Fruit fly (Drosophila melanogaster) whole organism, embryonic: ENCODE results near the gene CG3690.
A peak's percentile ranks its signal among the peaks of the same experiment; 100 is the strongest.

Source experiments
- C15 ChIP-seq: fragments of 200-800 bp; sonication (Bioruptor generic); IDR thresholded peaks from 3 replicates; pipeline ENCODE4 v1.3.6; 2022; ENCODE audit warnings: missing biosample characterization, missing genetic modification characterization
- CG10209 ChIP-seq: fragments of 200-800 bp; sonication (Bioruptor generic); optimal IDR thresholded peaks from 3 replicates; lab custom pipeline; 2017; ENCODE audit warnings: missing biosample characterization, mild to moderate bottlenecking, missing genetic modification characterization, missing genetic modification reagents
- CG10366 ChIP-seq: fragments of 200-800 bp; sonication (Bioruptor generic); IDR thresholded peaks from 2 replicates; pipeline ENCODE4 v1.3.6; 2022; ENCODE audit warnings: missing biosample characterization, missing genetic modification characterization
- CG10462 ChIP-seq: fragments of 200-800 bp; sonication (Bioruptor generic); optimal IDR thresholded peaks from 2 replicates; lab custom pipeline; 2016; ENCODE audit warnings: missing biosample characterization, missing genetic modification characterization
- CG12219 ChIP-seq: fragments of 200-800 bp; sonication (Bioruptor generic); optimal IDR thresholded peaks from 3 replicates; lab custom pipeline; 2018; ENCODE audit warnings: missing biosample characterization, mild to moderate bottlenecking, missing genetic modification characterization
- CG12236 ChIP-seq: fragments of 200-800 bp; sonication (Bioruptor generic); optimal IDR thresholded peaks from 2 replicates; lab custom pipeline; 2016; ENCODE audit warnings: missing biosample characterization, missing genetic modification characterization
- CG13424 ChIP-seq: fragments of 200-800 bp; sonication (Bioruptor generic); optimal IDR thresholded peaks from 2 replicates; lab custom pipeline; 2019; ENCODE audit warnings: missing biosample characterization, mild to moderate bottlenecking, missing genetic modification characterization, moderate library complexity
- CG13624 ChIP-seq: fragments of 200-800 bp; sonication (Bioruptor generic); optimal IDR thresholded peaks from 2 replicates; lab custom pipeline; 2016; ENCODE audit warnings: missing biosample characterization, missing genetic modification characterization
- CG15479 ChIP-seq: fragments of 200-800 bp; sonication (Bioruptor generic); optimal IDR thresholded peaks from 3 replicates; lab custom pipeline; 2019; ENCODE audit warnings: missing biosample characterization, mild to moderate bottlenecking, missing genetic modification characterization, moderate library complexity
- CG15696 ChIP-seq: fragments of 200-800 bp; sonication (Bioruptor generic); optimal IDR thresholded peaks from 2 replicates; lab custom pipeline; 2019; ENCODE audit warnings: missing biosample characterization, mild to moderate bottlenecking, missing genetic modification characterization, moderate library complexity
- CG16815 ChIP-seq: fragments of 200-800 bp; sonication (Bioruptor generic); optimal IDR thresholded peaks from 3 replicates; lab custom pipeline; 2017; ENCODE audit warnings: missing biosample characterization, mild to moderate bottlenecking, missing genetic modification characterization
- CG17359 ChIP-seq: fragments of 200-800 bp; sonication (Bioruptor generic); optimal IDR thresholded peaks from 3 replicates; lab custom pipeline; 2018; ENCODE audit warnings: missing biosample characterization, mild to moderate bottlenecking, missing genetic modification characterization, moderate library complexity
- CG17612 ChIP-seq: fragments of 200-800 bp; sonication (Bioruptor generic); IDR thresholded peaks from 2 replicates; pipeline ENCODE4 v1.3.6; 2022; ENCODE audit warnings: missing biosample characterization, missing genetic modification characterization
- CG2712 ChIP-seq: fragments of 200-800 bp; optimal IDR thresholded peaks from 3 replicates; lab custom pipeline; 2019; ENCODE audit warnings: missing biosample characterization, mild to moderate bottlenecking, missing genetic modification characterization, moderate library complexity
- CG30431 ChIP-seq: fragments of 200-800 bp; sonication (Bioruptor generic); optimal IDR thresholded peaks from 2 replicates; lab custom pipeline; 2017; ENCODE audit warnings: missing biosample characterization, missing genetic modification characterization
- CG3065 ChIP-seq: fragments of 200-800 bp; sonication (Bioruptor generic); optimal IDR thresholded peaks from 2 replicates; lab custom pipeline; 2016; ENCODE audit warnings: missing biosample characterization, missing genetic modification characterization
- CG34224 ChIP-seq: fragments of 200-800 bp; sonication (Bioruptor generic); IDR thresholded peaks from 3 replicates; pipeline ENCODE4 v1.3.6; 2022; ENCODE audit warnings: missing biosample characterization, missing genetic modification characterization; ENCODE audit not compliant: partially characterized antibody
- CG3847 ChIP-seq: fragments of 200-800 bp; sonication (Bioruptor generic); IDR thresholded peaks from 2 replicates; pipeline ENCODE4 v1.3.6; 2022; ENCODE audit warnings: missing biosample characterization, missing genetic modification characterization
- CG4820 ChIP-seq: fragments of 200-800 bp; sonication (Bioruptor generic); optimal IDR thresholded peaks from 3 replicates; lab custom pipeline; 2016; ENCODE audit warnings: missing biosample characterization, missing genetic modification characterization
- CG5180 ChIP-seq: fragments of 200-800 bp; sonication (Bioruptor generic); optimal IDR thresholded peaks from 3 replicates; lab custom pipeline; 2017; ENCODE audit warnings: missing biosample characterization, missing genetic modification characterization, mild to moderate bottlenecking, moderate library complexity, missing genetic modification reagents
- CG9437 ChIP-seq: fragments of 200-800 bp; sonication (Bioruptor generic); optimal IDR thresholded peaks from 2 replicates; lab custom pipeline; 2018; ENCODE audit warnings: missing biosample characterization, mild to moderate bottlenecking, missing genetic modification characterization
- Dfd ChIP-seq, 2 experiments: fragments of >200 bp; optimal IDR thresholded peaks; 2 replicates each; lab custom pipeline; 2017; ENCODE audit warnings: missing biosample characterization in 2 of 2, missing genetic modification characterization in 2 of 2
- Dip2 ChIP-seq: fragments of 200-800 bp; sonication (Bioruptor generic); IDR thresholded peaks from 2 replicates; pipeline ENCODE4 v1.3.6; 2022; ENCODE audit warnings: missing biosample characterization, missing genetic modification characterization
- Hr51 ChIP-seq, 2 experiments: fragments of 200-800 bp; sonication (Bioruptor generic); optimal IDR thresholded peaks; 2 replicates in 1 of 2; 3 replicates in 1 of 2; lab custom pipeline; 2016 to 2018; ENCODE audit warnings: missing biosample characterization in 2 of 2, missing genetic modification characterization in 2 of 2, mild to moderate bottlenecking in 1 of 2, moderate library complexity in 1 of 2
- Jarid2 ChIP-seq: fragments of 200-800 bp; sonication (Bioruptor generic); optimal IDR thresholded peaks from 3 replicates; lab custom pipeline; 2017; ENCODE audit warnings: mild to moderate bottlenecking, missing biosample characterization, missing genetic modification reagents, missing genetic modification characterization
- Lhr ChIP-seq: fragments of 200-800 bp; sonication (Bioruptor generic); optimal IDR thresholded peaks from 3 replicates; lab custom pipeline; 2017; ENCODE audit warnings: mild to moderate bottlenecking, missing biosample characterization, missing genetic modification reagents, missing genetic modification characterization
- Myb ChIP-seq: fragments of 200-800 bp; sonication (Bioruptor generic); optimal IDR thresholded peaks from 2 replicates; lab custom pipeline; 2016; ENCODE audit warnings: missing biosample characterization, missing genetic modification characterization
- Sox100B ChIP-seq: fragments of 200-800 bp; sonication (Bioruptor generic); optimal IDR thresholded peaks from 3 replicates; lab custom pipeline; 2018; ENCODE audit warnings: missing biosample characterization, mild to moderate bottlenecking, missing genetic modification characterization
- Stat92E ChIP-seq, 3 experiments: fragments of >200 bp in 2 of 3; fragments of 200-800 bp in 1 of 3; sonication (Bioruptor generic) in 1 of 3; optimal IDR thresholded peaks; 2 replicates each; lab custom pipeline; 2017 to 2019; ENCODE audit warnings: missing biosample characterization in 3 of 3, missing genetic modification characterization in 3 of 3, mild to moderate bottlenecking in 1 of 3, moderate library complexity in 1 of 3
- bcd ChIP-seq: fragments of 200-800 bp; sonication (Bioruptor generic); optimal IDR thresholded peaks from 2 replicates; lab custom pipeline; 2017; ENCODE audit warnings: missing biosample characterization, mild to moderate bottlenecking, missing genetic modification characterization
- bowl ChIP-seq: fragments of 200-800 bp; sonication (Bioruptor generic); IDR thresholded peaks from 2 replicates; pipeline ENCODE4 v1.3.6; 2022; ENCODE audit warnings: missing biosample characterization, missing genetic modification characterization
- croc ChIP-seq: fragments of 200-800 bp; sonication (Bioruptor generic); conservative IDR thresholded peaks from 3 replicates; pipeline ENCODE4 v1.3.6; 2022; ENCODE audit warnings: missing biosample characterization, missing genetic modification characterization
- cwo ChIP-seq: fragments of 200-800 bp; sonication (Bioruptor generic); optimal IDR thresholded peaks from 3 replicates; lab custom pipeline; 2017; ENCODE audit warnings: missing biosample characterization, missing genetic modification characterization, mild to moderate bottlenecking, moderate library complexity, missing genetic modification reagents
- da ChIP-seq: fragments of 200-800 bp; sonication (Bioruptor generic); optimal IDR thresholded peaks from 2 replicates; lab custom pipeline; 2016; ENCODE audit warnings: missing biosample characterization, missing genetic modification characterization
- dati ChIP-seq: fragments of 200-800 bp; sonication (Bioruptor generic); IDR thresholded peaks from 2 replicates; pipeline ENCODE4 v1.3.6; 2022; ENCODE audit warnings: missing biosample characterization, missing genetic modification characterization
- gem ChIP-seq: fragments of 200-800 bp; sonication (Bioruptor generic); optimal IDR thresholded peaks from 2 replicates; lab custom pipeline; 2019; ENCODE audit warnings: missing biosample characterization, mild to moderate bottlenecking, missing genetic modification characterization, moderate library complexity
- gsb ChIP-seq: fragments of 200-800 bp; sonication (Bioruptor generic); IDR thresholded peaks from 2 replicates; pipeline ENCODE4 v1.3.6; 2022; ENCODE audit warnings: missing biosample characterization, missing genetic modification characterization
- hbn ChIP-seq: fragments of 200-800 bp; sonication (Bioruptor generic); IDR thresholded peaks from 2 replicates; pipeline ENCODE4 v1.3.6; 2022; ENCODE audit warnings: missing biosample characterization, missing genetic modification characterization; ENCODE audit not compliant: partially characterized antibody
- lbe ChIP-seq: fragments of 200-800 bp; sonication (Bioruptor generic); optimal IDR thresholded peaks from 2 replicates; lab custom pipeline; 2016; ENCODE audit warnings: missing biosample characterization, mild to moderate bottlenecking, missing genetic modification characterization
- mam ChIP-seq: fragments of 200-800 bp; sonication (Bioruptor generic); optimal IDR thresholded peaks from 3 replicates; lab custom pipeline; 2016; ENCODE audit warnings: missing biosample characterization, missing genetic modification characterization
- otp ChIP-seq: fragments of 200-800 bp; sonication (Bioruptor generic); IDR thresholded peaks from 3 replicates; pipeline ENCODE4, ENCODE4 v1.3.6; 2022; ENCODE audit warnings: missing biosample characterization, missing genetic modification characterization
- peb ChIP-seq: fragments of 200-800 bp; sonication (Bioruptor generic); IDR thresholded peaks from 2 replicates; pipeline ENCODE4 v1.3.6; 2022; ENCODE audit warnings: missing biosample characterization, missing genetic modification characterization
- pho ChIP-seq: fragments of 200-800 bp; sonication (Bioruptor generic); optimal IDR thresholded peaks from 2 replicates; lab custom pipeline; 2016; ENCODE audit warnings: missing biosample characterization, missing genetic modification characterization
- prd ChIP-seq, 3 experiments: fragments of >200 bp in 2 of 3; fragments of 200-800 bp in 1 of 3; sonication (Bioruptor generic) in 1 of 3; optimal IDR thresholded peaks in 2 of 3; IDR thresholded peaks in 1 of 3; 2 replicates in 2 of 3; 3 replicates in 1 of 3; pipeline versions ENCODE4 v1.3.6 to Lab custom; 2017 to 2022; ENCODE audit warnings: missing biosample characterization in 1 of 3, missing genetic modification characterization in 1 of 3
- schlank ChIP-seq: fragments of 200-800 bp; sonication (Bioruptor generic); optimal IDR thresholded peaks from 2 replicates; lab custom pipeline; 2018; ENCODE audit warnings: missing biosample characterization, mild to moderate bottlenecking, missing genetic modification characterization
- sim ChIP-seq: fragments of 200-800 bp; sonication (Bioruptor generic); IDR thresholded peaks from 2 replicates; pipeline ENCODE4 v1.3.6; 2022; ENCODE audit warnings: missing biosample characterization, missing genetic modification characterization
- sug ChIP-seq: fragments of 200-800 bp; optimal IDR thresholded peaks from 2 replicates; lab custom pipeline; 2019; ENCODE audit warnings: missing biosample characterization, mild to moderate bottlenecking, missing genetic modification characterization, moderate library complexity
- wdn ChIP-seq: fragments of 200-800 bp; sonication (Bioruptor generic); IDR thresholded peaks from 2 replicates; pipeline ENCODE4 v1.3.6; 2022; ENCODE audit warnings: missing biosample characterization, missing genetic modification characterization
- wor ChIP-seq: fragments of 200-800 bp; sonication (Bioruptor generic); IDR thresholded peaks from 2 replicates; pipeline ENCODE4 v1.3.6; 2022; ENCODE audit warnings: missing biosample characterization, missing genetic modification characterization
- zen ChIP-seq: fragments of 200-800 bp; sonication (Bioruptor generic); optimal IDR thresholded peaks from 3 replicates; lab custom pipeline; 2018; ENCODE audit warnings: missing biosample characterization, mild to moderate bottlenecking, missing genetic modification characterization, moderate library complexity

The CG3690 gene

DNA sequence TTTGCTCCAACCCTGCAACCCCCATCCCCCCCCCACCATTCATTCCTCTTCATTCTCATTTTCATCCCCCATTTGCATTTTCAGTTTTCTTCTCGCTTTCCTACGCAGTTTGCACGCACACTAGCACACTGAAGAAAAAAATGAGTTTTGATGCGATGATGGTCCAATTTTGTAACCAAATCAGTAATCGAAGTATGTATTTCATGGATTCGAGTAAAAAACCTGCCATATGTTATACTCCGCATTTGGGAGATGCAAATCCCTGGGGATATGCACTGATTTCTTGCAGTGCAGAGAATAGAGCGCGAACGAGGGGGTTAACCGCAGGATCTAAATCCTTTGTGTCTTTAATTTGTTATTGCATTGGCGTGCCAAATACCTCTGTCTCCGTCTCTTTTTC lies 4.2 kb upstream of the CG3690 start (continued):
- TF ChIP-seq sug (tag; lab: Kevin White, UChicago), result no peak
- no peak for TF ChIP-seq CG10462 (GFP tag; lab: Kevin White, UChicago)
- peak; percentile 48; the same call in 1 of the 2 replicates for TF ChIP-seq CG3847 (GFP tag; lab: Robert Waterston, UW)
- no peak for TF ChIP-seq lbe (GFP tag; lab: Kevin White, UChicago)
- TF ChIP-seq Sox100B (GFP tag; lab: Kevin White, UChicago), result peak; percentile 17
- no peak for TF ChIP-seq dati
- peak; percentile 56 for TF ChIP-seq CG13624 (GFP tag; lab: Kevin White, UChicago)
- peak; percentile 7 to 65 for TF ChIP-seq Hr51 (GFP tag; optimal IDR thresholded peaks at IDR 0.05; lab: Kevin White, UChicago)
- TF ChIP-seq CG2712, result peak; percentile 51
- TF ChIP-seq CG9437, result no peak
- no peak for TF ChIP-seq wor (GFP tag; lab: Robert Waterston, UW)
- TF ChIP-seq CG12219 (GFP tag; lab: Kevin White, UChicago), result peak; percentile 57
- no peak for TF ChIP-seq CG17612 (GFP tag; lab: Robert Waterston, UW)
- TF ChIP-seq peb, result peak; percentile 27; the same call in 1 of the 2 replicates
- peak; percentile 32 for TF ChIP-seq cwo (GFP tag; lab: Kevin White, UChicago)
- TF ChIP-seq bcd (GFP tag; lab: Kevin White, UChicago), result peak; percentile 55
- no peak for TF ChIP-seq Dfd (GFP tag; optimal IDR thresholded peaks at IDR 0.05; lab: Kevin White, UChicago)
- TF ChIP-seq Dip2 (GFP tag; lab: Robert Waterston, UW), result no peak
- TF ChIP-seq hbn (GFP tag; lab: Robert Waterston, UW), result no peak
- no peak for TF ChIP-seq bowl (GFP tag; lab: Robert Waterston, UW)
- TF ChIP-seq CG4820 (GFP tag; lab: Kevin White, UChicago), result peak; percentile 39
- 0 out of 3 replicates have a peak, but pooled peaks have one; percentile 30 for TF ChIP-seq croc
- TF ChIP-seq CG10209 (GFP tag; lab: Kevin White, UChicago), result peak; percentile 41
- TF ChIP-seq sim (GFP tag; lab: Robert Waterston, UW), result no peak
- TF ChIP-seq CG13424 (tag; lab: Kevin White, UChicago), result peak; percentile 59
- peak; percentile 15 for TF ChIP-seq CG5180 (GFP tag; lab: Kevin White, UChicago)
- peak; percentile 30 for TF ChIP-seq pho (GFP tag; lab: Kevin White, UChicago)
- TF ChIP-seq gsb (GFP tag; lab: Robert Waterston, UW), result no peak
- TF ChIP-seq otp (GFP tag; lab: Robert Waterston, UW), result 0 out of 3 replicates have a peak, but pooled peaks have one; percentile 39
- TF ChIP-seq wdn (GFP tag; lab: Robert Waterston, UW), result 0 out of 2 replicates have a peak, but pooled peaks have one; percentile 34
- TF ChIP-seq CG15696 (tag; lab: Kevin White, UChicago), result no peak
- no peak for TF ChIP-seq Jarid2
- TF ChIP-seq Myb (GFP tag; lab: Kevin White, UChicago), result peak; percentile 42
- TF ChIP-seq CG3065 (GFP tag; lab: Kevin White, UChicago), result no peak
- no peak for TF ChIP-seq zen (tag; lab: Kevin White, UChicago)
- TF ChIP-seq Lhr (GFP tag; lab: Kevin White, UChicago), result no peak
- peak; percentile 50; the same call in 1 of the 2 replicates for TF ChIP-seq CG10366 (GFP tag; lab: Robert Waterston, UW)
- no peak for TF ChIP-seq CG16815 (GFP tag; lab: Kevin White, UChicago)
- no peak for TF ChIP-seq da
- no peak for TF ChIP-seq prd (optimal IDR thresholded peaks at IDR 0.05; lab: Kevin White, UChicago)
- peak; percentile 74 for TF ChIP-seq prd (GFP tag; IDR thresholded peaks at IDR 0.05; lab: Robert Waterston, UW)
- no peak for TF ChIP-seq CG34224
- TF ChIP-seq Stat92E (GFP tag; optimal IDR thresholded peaks at IDR 0.05; lab: Kevin White, UChicago), result no peak
- TF ChIP-seq schlank (tag; lab: Kevin White, UChicago), result peak; percentile 11
- TF ChIP-seq CG17359, result peak; percentile 65
- TF ChIP-seq C15 (GFP tag; lab: Robert Waterston, UW), result no peak
- peak; percentile 71 for TF ChIP-seq gem (tag; lab: Kevin White, UChicago)
- TF ChIP-seq mam, result peak; percentile 56
- TF ChIP-seq CG30431, result peak; percentile 36
- no peak for TF ChIP-seq CG15479 (GFP tag; lab: Kevin White, UChicago)
- no peak for TF ChIP-seq CG12236 (GFP tag; lab: Kevin White, UChicago)
